Fruit fly (Drosophila melanogaster) whole organism, wandering third instar larva: ENCODE results near the gene kon.

Experiments
- Dfd ChIP-seq: fragments of >200 bp; optimal IDR thresholded peaks from 2 replicates; lab custom pipeline; 2017; ENCODE audit warnings: missing biosample characterization, missing genetic modification characterization
- Rel ChIP-seq, 2 experiments: fragments of 200-800 bp; sonication (Bioruptor generic) in 1 of 2; optimal IDR thresholded peaks; 2 replicates in 1 of 2; 3 replicates in 1 of 2; lab custom pipeline; 2016 to 2019; ENCODE audit warnings: mild to moderate bottlenecking in 2 of 2, missing biosample characterization in 2 of 2, missing genetic modification characterization in 2 of 2, moderate library complexity in 1 of 2
- Vsx2 ChIP-seq: fragments of 200-300, 225-300 bp; sonication (Bioruptor generic); optimal IDR thresholded peaks from 2 replicates; lab custom pipeline; 2018; ENCODE audit warnings: missing biosample characterization, missing genetic modification characterization; ENCODE audit not compliant: partially characterized antibody
- br ChIP-seq: fragments of 200-800 bp; sonication (Bioruptor generic); optimal IDR thresholded peaks from 2 replicates; lab custom pipeline; 2016; ENCODE audit warnings: missing biosample characterization, missing genetic modification characterization
- ey ChIP-seq: fragments of 200-800 bp; sonication (Bioruptor generic); optimal IDR thresholded peaks from 2 replicates; lab custom pipeline; 2016; ENCODE audit warnings: missing biosample characterization, missing genetic modification characterization
- pan ChIP-seq: fragments of >200 bp; optimal IDR thresholded peaks from 2 replicates; lab custom pipeline; 2017
- psq ChIP-seq: fragments of 200-800 bp; sonication (Bioruptor generic); optimal IDR thresholded peaks from 3 replicates; lab custom pipeline; 2017; ENCODE audit warnings: missing biosample characterization, mild to moderate bottlenecking, missing genetic modification characterization, moderate library complexity

- TF ChIP-seq ey (GFP tag; lab: Kevin White, UChicago): no peak
- no peak for TF ChIP-seq Rel (GFP tag; optimal IDR thresholded peaks at IDR 0.05; lab: Kevin White, UChicago)
- TF ChIP-seq Rel (tag; optimal IDR thresholded peaks at IDR 0.05; lab: Kevin White, UChicago): no peak
- no peak for TF ChIP-seq Vsx2 (GFP tag; lab: Kevin White, UChicago)
- no peak for TF ChIP-seq br (GFP tag; lab: Kevin White, UChicago)
- no peak for TF ChIP-seq psq (GFP tag; lab: Kevin White, UChicago)
- TF ChIP-seq Dfd (GFP tag; lab: Kevin White, UChicago): peak; percentile 94
- TF ChIP-seq pan (lab: Kevin White, UChicago): no peak
Measured at dm6 chr2L:18546426-18546825, 42.6 kb upstream of the kon start.
